Worm (Caenorhabditis elegans) whole organism, L4/young adult: ENCODE data around the gene C16C4.1.
"Not testable (repeated sequence)": the region's sequence is repeated elsewhere in the genome, so short reads cannot be mapped to it uniquely, and the experiment has no call there.

Source experiments
- W03F9.2 ChIP-seq: fragments of 150-350 bp; optimal IDR thresholded peaks from 2 replicates; lab custom pipeline; 2014; ENCODE audit warnings: missing biosample characterization, missing genetic modification characterization
- dao-5 ChIP-seq: sonication (generic microtip); optimal IDR thresholded peaks from 2 replicates; lab custom pipeline; 2016; ENCODE audit warnings: missing genotype, missing genetic modification characterization, moderate library complexity, missing compliant biosample characterization
- him-1 ChIP-seq: sonication (generic microtip); optimal IDR thresholded peaks from 2 replicates; lab custom pipeline; 2016; ENCODE audit warnings: missing genotype, missing genetic modification reagents, missing genetic modification characterization, missing compliant biosample characterization

C16C4.1 gene

ce11 chrII:1893912-1894311 lies at the start of gene C16C4.1:
Gene C16C4.1, plus strand, starts transcription at chrII:1894212.
- TF ChIP-seq dao-5 (tag; lab: Kevin White, UChicago) (no peak), W03F9.2 (no peak), him-1 (tag; lab: Kevin White, UChicago) (no peak)

ce11 chrII:1844552-1844951 lies 49.5 kb upstream of the C16C4.1 start:
- TF ChIP-seq dao-5 (tag; lab: Kevin White, UChicago) (no peak), W03F9.2 (no peak), him-1 (tag; lab: Kevin White, UChicago) (no peak)

- TF ChIP-seq W03F9.2 = no peak
- TF ChIP-seq him-1 (tag; lab: Kevin White, UChicago) = no peak
- TF ChIP-seq dao-5 (tag; lab: Kevin White, UChicago) = no peak
These were observed 45.9 kb upstream of the C16C4.1 start, which contains the start of gene fbxb-97 for ce11 chrII:1848109-1848508. Gene fbxb-97, minus strand, starts transcription at chrII:1848161.

ce11 chrII:1850299-1850698 lies 43.7 kb upstream of the C16C4.1 start, which contains the start of gene fbxb-96:
Gene fbxb-96, minus strand, starts transcription at chrII:1850399.
- TF ChIP-seq him-1 (tag; lab: Kevin White, UChicago) = no peak
- no peak for TF ChIP-seq dao-5 (tag; lab: Kevin White, UChicago)
- no peak for TF ChIP-seq W03F9.2

- TF ChIP-seq him-1 (tag; lab: Kevin White, UChicago) = no peak
- TF ChIP-seq W03F9.2 = no peak
- no peak for TF ChIP-seq dao-5 (tag; lab: Kevin White, UChicago)
These were observed 43.1 kb upstream of the C16C4.1 start, which contains the start of gene C52E2.3 for ce11 chrII:1850840-1851294. Gene C52E2.3, plus strand, starts transcription at chrII:1851244.

ce11 chrII:1851716-1852115 lies 42.3 kb upstream of the C16C4.1 start:
- TF ChIP-seq dao-5 (tag; lab: Kevin White, UChicago) (no peak), him-1 (tag; lab: Kevin White, UChicago) (no peak), W03F9.2 (no peak)

- no peak for TF ChIP-seq W03F9.2
- no peak for TF ChIP-seq dao-5 (tag; lab: Kevin White, UChicago)
- TF ChIP-seq him-1 (tag; lab: Kevin White, UChicago) = no peak
These were observed 41.5 kb upstream of the C16C4.1 start, which contains the start of gene C52E2.2 for ce11 chrII:1852503-1852902. Gene C52E2.2, plus strand, starts transcription at chrII:1852803.

- TF ChIP-seq him-1 (tag; lab: Kevin White, UChicago); dao-5 (tag; lab: Kevin White, UChicago); W03F9.2: not testable (repeated sequence)
These were observed 39.9 kb upstream of the C16C4.1 start, which contains the start of gene fbxb-95 for ce11 chrII:1854094-1854493. Gene fbxb-95, plus strand, starts transcription at chrII:1854394.

ce11 chrII:1861285-1861793 lies 32.7 kb upstream of the C16C4.1 start, which contains the start of gene C16C4.18:
Gene C16C4.18, minus strand, starts transcription at chrII:1861335.
- not testable (repeated sequence) for TF ChIP-seq W03F9.2; dao-5 (tag; lab: Kevin White, UChicago); him-1 (tag; lab: Kevin White, UChicago)

- TF ChIP-seq him-1 (tag; lab: Kevin White, UChicago); W03F9.2; dao-5 (tag; lab: Kevin White, UChicago): not testable (repeated sequence)
These were observed 31.7 kb upstream of the C16C4.1 start, which contains the start of gene fbxb-98 for ce11 chrII:1862334-1862733. Gene fbxb-98, plus strand, starts transcription at chrII:1862634.

ce11 chrII:1864278-1864677 lies 29.7 kb upstream of the C16C4.1 start, which contains the start of gene C16C4.17:
Gene C16C4.17, plus strand, starts transcription at chrII:1864578.
- no peak for TF ChIP-seq W03F9.2

ce11 chrII:1865683-1866431 lies 28.2 kb upstream of the C16C4.1 start, which contains the start of gene math-15:
Gene math-15, plus strand, starts transcription at chrII:1866381.
- TF ChIP-seq him-1 (tag; lab: Kevin White, UChicago) (no peak), dao-5 (tag; lab: Kevin White, UChicago) (no peak), W03F9.2 (no peak)

ce11 chrII:1869120-1869519 lies 24.9 kb upstream of the C16C4.1 start, which contains the start of gene math-14:
Gene math-14, plus strand, starts transcription at chrII:1869420.
- TF ChIP-seq W03F9.2 (no peak), him-1 (tag; lab: Kevin White, UChicago) (no peak), dao-5 (tag; lab: Kevin White, UChicago) (no peak)
